Fruit fly (Drosophila melanogaster) whole organism, embryonic: ENCODE results near the gene Ogdh.

ENCODE experiments used
- CG1603 ChIP-seq: fragments of 200-800 bp; sonication (Bioruptor generic); optimal IDR thresholded peaks from 2 replicates; lab custom pipeline; 2019; ENCODE audit warnings: missing biosample characterization, mild to moderate bottlenecking, missing genetic modification characterization, moderate library complexity
- CG8765 ChIP-seq: fragments of 200-800 bp; sonication (Bioruptor generic); IDR thresholded peaks from 2 replicates; pipeline ENCODE4 v1.3.6; 2022; ENCODE audit warnings: missing biosample characterization, missing genetic modification characterization

dm6 chr3L:16927375-16927774 is 27.2 kb upstream of the Ogdh start, which contains the start of gene CG13023:
- TF ChIP-seq CG1603 (tag; lab: Kevin White, UChicago) (no peak), CG8765 (GFP tag; lab: Robert Waterston, UW) (no peak)
